Fruit fly (Drosophila melanogaster) whole organism, embryonic: ENCODE data around the gene GstD11.

Experiments used
- Asciz ChIP-seq: fragments of 200-800 bp; sonication (Bioruptor generic); optimal IDR thresholded peaks from 2 replicates; lab custom pipeline; 2017; ENCODE audit warnings: missing biosample characterization, mild to moderate bottlenecking, missing genetic modification characterization, missing genetic modification reagents
- Bdp1 ChIP-seq: fragments of 200-800 bp; sonication (Bioruptor generic); optimal IDR thresholded peaks from 3 replicates; lab custom pipeline; 2016; ENCODE audit warnings: missing biosample characterization, missing genetic modification characterization
- C15 ChIP-seq: fragments of 200-800 bp; sonication (Bioruptor generic); IDR thresholded peaks from 3 replicates; pipeline ENCODE4 v1.3.6; 2022; ENCODE audit warnings: missing biosample characterization, missing genetic modification characterization
- CG11093 ChIP-seq: fragments of 200-800 bp; sonication (Bioruptor generic); IDR thresholded peaks from 3 replicates; pipeline ENCODE4 v1.3.6; 2022; ENCODE audit warnings: missing biosample characterization, missing genetic modification characterization
- CG12104 ChIP-seq: fragments of 200-800 bp; sonication (Bioruptor generic); optimal IDR thresholded peaks from 3 replicates; lab custom pipeline; 2016; ENCODE audit warnings: missing biosample characterization, missing genetic modification characterization
- CG12236 ChIP-seq: fragments of 200-800 bp; sonication (Bioruptor generic); optimal IDR thresholded peaks from 2 replicates; lab custom pipeline; 2016; ENCODE audit warnings: missing biosample characterization, missing genetic modification characterization
- CG13123 ChIP-seq: fragments of 200-800 bp; sonication (Bioruptor generic); optimal IDR thresholded peaks from 2 replicates; lab custom pipeline; 2016; ENCODE audit warnings: missing biosample characterization, missing genetic modification characterization
- CG13287 ChIP-seq: fragments of 200-800 bp; sonication (Bioruptor generic); IDR thresholded peaks from 2 replicates; pipeline ENCODE4 v1.3.6; 2022; ENCODE audit warnings: missing biosample characterization, missing genetic modification characterization; ENCODE audit not compliant: partially characterized antibody
- CG13894 ChIP-seq: fragments of 200-800 bp; sonication (Bioruptor generic); optimal IDR thresholded peaks from 3 replicates; lab custom pipeline; 2018; ENCODE audit warnings: missing biosample characterization, mild to moderate bottlenecking, missing genetic modification characterization, moderate library complexity
- CG15479 ChIP-seq: fragments of 200-800 bp; sonication (Bioruptor generic); optimal IDR thresholded peaks from 3 replicates; lab custom pipeline; 2019; ENCODE audit warnings: missing biosample characterization, mild to moderate bottlenecking, missing genetic modification characterization, moderate library complexity
- CG16779 ChIP-seq: fragments of 200-800 bp; sonication (Bioruptor generic); IDR thresholded peaks from 2 replicates; pipeline ENCODE4 v1.3.6; 2022; ENCODE audit warnings: missing biosample characterization, missing genetic modification characterization
- CG17186 ChIP-seq: fragments of 200-800 bp; sonication (Bioruptor generic); optimal IDR thresholded peaks from 3 replicates; lab custom pipeline; 2017; ENCODE audit warnings: missing biosample characterization, missing genetic modification reagents, missing genetic modification characterization
- CG17802 ChIP-seq: fragments of 200-800 bp; sonication (Bioruptor generic); optimal IDR thresholded peaks from 2 replicates; lab custom pipeline; 2018; ENCODE audit warnings: missing biosample characterization, mild to moderate bottlenecking, missing genetic modification characterization, moderate library complexity
- CG18619 ChIP-seq: fragments of 200-800 bp; sonication (Bioruptor generic); optimal IDR thresholded peaks from 3 replicates; lab custom pipeline; 2017; ENCODE audit warnings: missing biosample characterization, mild to moderate bottlenecking, missing genetic modification characterization
- CG31365 ChIP-seq: fragments of 200-800 bp; sonication (Bioruptor generic); optimal IDR thresholded peaks from 2 replicates; lab custom pipeline; 2018; ENCODE audit warnings: missing biosample characterization, mild to moderate bottlenecking, missing genetic modification characterization
- CG32767 ChIP-seq: fragments of 200-800 bp; sonication (Bioruptor generic); IDR thresholded peaks from 2 replicates; pipeline ENCODE4 v1.3.6; 2022; ENCODE audit warnings: missing biosample characterization, missing genetic modification characterization
- CG3726 ChIP-seq: fragments of 200-800 bp; sonication (Bioruptor generic); IDR thresholded peaks from 3 replicates; pipeline ENCODE4, ENCODE4 v1.3.6; 2022; ENCODE audit warnings: missing biosample characterization, missing genetic modification characterization
- CG4404 ChIP-seq: fragments of 200-800 bp; sonication (Bioruptor generic); IDR thresholded peaks from 2 replicates; pipeline ENCODE4 v1.3.6; 2022; ENCODE audit warnings: missing biosample characterization, missing genetic modification characterization
- CG4730 ChIP-seq: fragments of 200-800 bp; sonication (Bioruptor generic); IDR thresholded peaks from 2 replicates; pipeline ENCODE4 v1.3.6; 2022; ENCODE audit warnings: missing biosample characterization, missing genetic modification characterization
- CG6791 ChIP-seq: fragments of 200-800 bp; sonication (Bioruptor generic); IDR thresholded peaks from 3 replicates; pipeline ENCODE4 v1.3.6; 2022; ENCODE audit warnings: missing biosample characterization, missing genetic modification characterization; ENCODE audit not compliant: partially characterized antibody
- CG7556 ChIP-seq: fragments of 200-800 bp; sonication (Bioruptor generic); optimal IDR thresholded peaks from 2 replicates; lab custom pipeline; 2017; ENCODE audit warnings: missing biosample characterization, mild to moderate bottlenecking, missing genetic modification characterization
- CG7786 ChIP-seq: fragments of 200-800 bp; sonication (Bioruptor generic); optimal IDR thresholded peaks from 2 replicates; lab custom pipeline; 2016; ENCODE audit warnings: missing biosample characterization, missing genetic modification characterization
- Chrac-16 ChIP-seq: fragments of 200-800 bp; sonication (Bioruptor generic); optimal IDR thresholded peaks from 3 replicates; lab custom pipeline; 2016; ENCODE audit warnings: missing biosample characterization, missing genetic modification characterization
- Dip3 ChIP-seq: fragments of 200-800 bp; sonication (Bioruptor generic); optimal IDR thresholded peaks from 3 replicates; lab custom pipeline; 2016; ENCODE audit warnings: missing biosample characterization, missing genetic modification characterization
- ERR ChIP-seq: fragments of 200-800 bp; sonication (Bioruptor generic); optimal IDR thresholded peaks from 2 replicates; lab custom pipeline; 2016; ENCODE audit warnings: missing biosample characterization, missing genetic modification characterization
- Fer2 ChIP-seq: fragments of 200-800 bp; sonication (Bioruptor generic); optimal IDR thresholded peaks from 2 replicates; lab custom pipeline; 2018; ENCODE audit warnings: missing biosample characterization, mild to moderate bottlenecking, missing genetic modification characterization, moderate library complexity
- Fer3 ChIP-seq: fragments of 200-800 bp; sonication (Bioruptor generic); optimal IDR thresholded peaks from 2 replicates; lab custom pipeline; 2018; ENCODE audit warnings: missing biosample characterization, mild to moderate bottlenecking, missing genetic modification characterization, moderate library complexity
- HLH3B ChIP-seq: fragments of 200-800 bp; sonication (Bioruptor generic); IDR thresholded peaks from 2 replicates; pipeline ENCODE4 v1.3.6; 2022; ENCODE audit warnings: missing biosample characterization, missing genetic modification characterization
- HLH4C ChIP-seq: fragments of 200-800 bp; sonication (Bioruptor generic); IDR thresholded peaks from 3 replicates; pipeline ENCODE4 v1.3.6; 2022; ENCODE audit warnings: missing biosample characterization, missing genetic modification characterization; ENCODE audit not compliant: partially characterized antibody
- Jarid2 ChIP-seq: fragments of 200-800 bp; sonication (Bioruptor generic); optimal IDR thresholded peaks from 3 replicates; lab custom pipeline; 2017; ENCODE audit warnings: mild to moderate bottlenecking, missing biosample characterization, missing genetic modification reagents, missing genetic modification characterization
- MBD-R2 ChIP-seq: fragments of 200-800 bp; sonication (Bioruptor generic); IDR thresholded peaks from 2 replicates; pipeline ENCODE4 v1.3.6; 2022; ENCODE audit warnings: missing biosample characterization, missing genetic modification characterization
- Meics ChIP-seq: fragments of 200-800 bp; sonication (Bioruptor generic); optimal IDR thresholded peaks from 2 replicates; lab custom pipeline; 2017; ENCODE audit warnings: missing biosample characterization, mild to moderate bottlenecking, missing genetic modification characterization
- Myb ChIP-seq: fragments of 200-800 bp; sonication (Bioruptor generic); optimal IDR thresholded peaks from 2 replicates; lab custom pipeline; 2016; ENCODE audit warnings: missing biosample characterization, missing genetic modification characterization
- NC2β ChIP-seq: fragments of 200-800 bp; sonication (Bioruptor generic); optimal IDR thresholded peaks from 2 replicates; lab custom pipeline; 2016; ENCODE audit warnings: missing biosample characterization, missing genetic modification characterization
- Nf-YB ChIP-seq: fragments of 200-800 bp; sonication (Bioruptor generic); optimal IDR thresholded peaks from 3 replicates; lab custom pipeline; 2019; ENCODE audit warnings: missing biosample characterization, mild to moderate bottlenecking, missing genetic modification characterization, moderate library complexity
- Optix ChIP-seq: fragments of 200-800 bp; sonication (Bioruptor generic); IDR thresholded peaks from 3 replicates; pipeline ENCODE4 v1.3.6; 2022; ENCODE audit warnings: missing biosample characterization, missing genetic modification characterization
- Poxn ChIP-seq: fragments of 200-800 bp; sonication (Bioruptor generic); IDR thresholded peaks from 2 replicates; pipeline ENCODE4 v1.3.6; 2022; ENCODE audit warnings: missing biosample characterization, missing genetic modification characterization
- TFAM ChIP-seq: fragments of 200-800 bp; sonication (Bioruptor generic); optimal IDR thresholded peaks from 2 replicates; lab custom pipeline; 2017; ENCODE audit warnings: missing biosample characterization, missing genetic modification characterization, inconsistent platforms
- YL-1 ChIP-seq: fragments of 200-800 bp; sonication (Bioruptor generic); optimal IDR thresholded peaks from 3 replicates; lab custom pipeline; 2017; ENCODE audit warnings: missing biosample characterization, mild to moderate bottlenecking, missing genetic modification characterization
- ab ChIP-seq: fragments of 200-800 bp; sonication (Bioruptor generic); optimal IDR thresholded peaks from 2 replicates; lab custom pipeline; 2016; ENCODE audit warnings: missing biosample characterization, missing genetic modification characterization
- bab2 ChIP-seq: fragments of 200-800 bp; sonication (Bioruptor generic); optimal IDR thresholded peaks from 2 replicates; lab custom pipeline; 2016; ENCODE audit warnings: missing biosample characterization, missing genetic modification characterization
- bowl ChIP-seq: fragments of 200-800 bp; sonication (Bioruptor generic); IDR thresholded peaks from 2 replicates; pipeline ENCODE4 v1.3.6; 2022; ENCODE audit warnings: missing biosample characterization, missing genetic modification characterization
- btn ChIP-seq: fragments of 200-800 bp; sonication (Bioruptor generic); optimal IDR thresholded peaks from 2 replicates; lab custom pipeline; 2016; ENCODE audit warnings: missing biosample characterization, missing genetic modification characterization
- cwo ChIP-seq: fragments of 200-800 bp; sonication (Bioruptor generic); optimal IDR thresholded peaks from 3 replicates; lab custom pipeline; 2017; ENCODE audit warnings: missing biosample characterization, missing genetic modification characterization, mild to moderate bottlenecking, moderate library complexity, missing genetic modification reagents
- inv ChIP-seq: fragments of 200-800 bp; sonication (Bioruptor generic); IDR thresholded peaks from 2 replicates; pipeline ENCODE4 v1.3.6; 2022; ENCODE audit warnings: missing biosample characterization, missing genetic modification characterization; ENCODE audit not compliant: partially characterized antibody
- nau ChIP-seq: fragments of 200-800 bp; sonication (Bioruptor generic); optimal IDR thresholded peaks from 3 replicates; lab custom pipeline; 2017; ENCODE audit warnings: missing biosample characterization, mild to moderate bottlenecking, missing genetic modification characterization, missing genetic modification reagents
- tin ChIP-seq: fragments of 200-800 bp; sonication (Bioruptor generic); optimal IDR thresholded peaks from 3 replicates; lab custom pipeline; 2016; ENCODE audit warnings: missing biosample characterization, missing genetic modification characterization
- tup ChIP-seq: fragments of 200-800 bp; sonication (Bioruptor generic); optimal IDR thresholded peaks from 2 replicates; lab custom pipeline; 2016; ENCODE audit warnings: missing biosample characterization, mild to moderate bottlenecking, missing genetic modification characterization, moderate library complexity
- vfl ChIP-seq: fragments of 200-800 bp; sonication (Bioruptor generic); optimal IDR thresholded peaks from 2 replicates; lab custom pipeline; 2016; ENCODE audit warnings: missing biosample characterization, missing genetic modification characterization

Gene GstD11

dm6 chr3R:12406235-12407196 lies 23.4 kb downstream of the GstD11 start, which contains the start of gene CG5167 (continued):
- TF ChIP-seq TFAM (GFP tag; lab: Kevin White, UChicago) (no peak), ab (no peak), Meics (GFP tag; lab: Kevin White, UChicago) (peak; percentile 38), CG4404 (no peak), CG7556 (GFP tag; lab: Kevin White, UChicago) (peak; percentile 19), tup (GFP tag; lab: Kevin White, UChicago) (no peak), NC2β (GFP tag; lab: Kevin White, UChicago) (no peak), Fer3 (tag; lab: Kevin White, UChicago) (peak; percentile 35), CG4730 (peak; percentile 8; the same call in 1 of the 2 replicates), CG31365 (tag; lab: Kevin White, UChicago) (no peak), Nf-YB (GFP tag; lab: Kevin White, UChicago) (no peak), CG3726 (GFP tag; lab: Robert Waterston, UW) (no peak), CG18619 (GFP tag; lab: Kevin White, UChicago) (no peak), btn (GFP tag; lab: Kevin White, UChicago) (no peak), bab2 (GFP tag; lab: Kevin White, UChicago) (no peak), Optix (GFP tag; lab: Robert Waterston, UW) (no peak), CG17802 (tag; lab: Kevin White, UChicago) (no peak), Poxn (no peak), MBD-R2 (peak; percentile 21; the same call in 1 of the 2 replicates), CG13894 (tag; lab: Kevin White, UChicago) (peak; percentile 13), Jarid2 (GFP tag; lab: Kevin White, UChicago) (no peak), CG32767 (GFP tag; lab: Robert Waterston, UW) (no peak), HLH3B (GFP tag; lab: Robert Waterston, UW) (no peak), Chrac-16 (peak; percentile 35), Bdp1 (no peak), CG13123 (GFP tag; lab: Kevin White, UChicago) (no peak), HLH4C (GFP tag; lab: Robert Waterston, UW) (peak; percentile 39; the same call in 2 of the 3 replicates), CG6791 (GFP tag; lab: Robert Waterston, UW) (no peak), CG13287 (GFP tag; lab: Robert Waterston, UW) (peak; percentile 52; the same call in 1 of the 2 replicates), inv (GFP tag; lab: Robert Waterston, UW) (no peak), CG12104 (GFP tag; lab: Kevin White, UChicago) (peak; percentile 36), CG16779 (GFP tag; lab: Robert Waterston, UW) (no peak), CG7786 (GFP tag; lab: Kevin White, UChicago) (no peak), nau (GFP tag; lab: Kevin White, UChicago) (no peak), Fer2 (no peak), ERR (GFP tag; lab: Kevin White, UChicago) (no peak), C15 (GFP tag; lab: Robert Waterston, UW) (no peak), CG12236 (GFP tag; lab: Kevin White, UChicago) (no peak), tin (GFP tag; lab: Kevin White, UChicago) (peak; percentile 18), YL-1 (GFP tag; lab: Kevin White, UChicago) (no peak), CG15479 (GFP tag; lab: Kevin White, UChicago) (no peak), Dip3 (GFP tag; lab: Kevin White, UChicago) (peak; percentile 7), vfl (GFP tag; lab: Kevin White, UChicago) (no peak), bowl (GFP tag; lab: Robert Waterston, UW) (no peak), CG11093 (GFP tag; lab: Robert Waterston, UW) (no peak), cwo (no peak), Myb (GFP tag; lab: Kevin White, UChicago) (peak; percentile 9), Asciz (GFP tag; lab: Kevin White, UChicago) (no peak), CG17186 (GFP tag; lab: Kevin White, UChicago) (no peak)
